Fruit fly (Drosophila melanogaster) whole organism, embryonic: ENCODE measurements around the gene CG13084.

Experiments
- Aef1 ChIP-seq: fragments of 200-800 bp; sonication (Bioruptor generic); IDR thresholded peaks from 3 replicates; pipeline ENCODE4 v1.3.6; 2022; ENCODE audit warnings: missing biosample characterization, missing genetic modification characterization
- B-H2 ChIP-seq: fragments of 200-800 bp; sonication (Bioruptor generic); optimal IDR thresholded peaks from 2 replicates; lab custom pipeline; 2018; ENCODE audit warnings: missing biosample characterization, mild to moderate bottlenecking, missing genetic modification characterization
- CG1024 ChIP-seq: fragments of 200-800 bp; sonication (Bioruptor generic); IDR thresholded peaks from 2 replicates; pipeline ENCODE4 v1.3.6; 2022; ENCODE audit warnings: missing biosample characterization, missing genetic modification characterization
- CG10979 ChIP-seq: fragments of 200-800 bp; sonication (Bioruptor generic); optimal IDR thresholded peaks from 2 replicates; lab custom pipeline; 2018; ENCODE audit warnings: missing biosample characterization, mild to moderate bottlenecking, missing genetic modification characterization, moderate library complexity
- CG11093 ChIP-seq: fragments of 200-800 bp; sonication (Bioruptor generic); IDR thresholded peaks from 3 replicates; pipeline ENCODE4 v1.3.6; 2022; ENCODE audit warnings: missing biosample characterization, missing genetic modification characterization
- CG11695 ChIP-seq: fragments of 200-800 bp; sonication (Bioruptor generic); IDR thresholded peaks from 3 replicates; pipeline ENCODE4 v1.3.6; 2022; ENCODE audit warnings: missing biosample characterization, missing genetic modification characterization
- CG12155 ChIP-seq: fragments of 200-800 bp; sonication (Bioruptor generic); optimal IDR thresholded peaks from 3 replicates; lab custom pipeline; 2016; ENCODE audit warnings: missing biosample characterization, missing genetic modification characterization
- CG13287 ChIP-seq: fragments of 200-800 bp; sonication (Bioruptor generic); IDR thresholded peaks from 2 replicates; pipeline ENCODE4 v1.3.6; 2022; ENCODE audit warnings: missing biosample characterization, missing genetic modification characterization; ENCODE audit not compliant: partially characterized antibody
- CG13624 ChIP-seq: fragments of 200-800 bp; sonication (Bioruptor generic); optimal IDR thresholded peaks from 2 replicates; lab custom pipeline; 2016; ENCODE audit warnings: missing biosample characterization, missing genetic modification characterization
- CG15514 ChIP-seq: fragments of 200-800 bp; sonication (Bioruptor generic); optimal IDR thresholded peaks from 3 replicates; lab custom pipeline; 2017; ENCODE audit warnings: missing biosample characterization, missing genetic modification characterization, mild to moderate bottlenecking, moderate library complexity, missing genetic modification reagents
- CG1603 ChIP-seq: fragments of 200-800 bp; sonication (Bioruptor generic); optimal IDR thresholded peaks from 2 replicates; lab custom pipeline; 2019; ENCODE audit warnings: missing biosample characterization, mild to moderate bottlenecking, missing genetic modification characterization, moderate library complexity
- CG1647 ChIP-seq: fragments of 200-800 bp; sonication (Bioruptor generic); optimal IDR thresholded peaks from 3 replicates; lab custom pipeline; 2016; ENCODE audit warnings: missing biosample characterization, missing genetic modification characterization
- CG30403 ChIP-seq: fragments of 200-800 bp; sonication (Bioruptor generic); optimal IDR thresholded peaks from 3 replicates; lab custom pipeline; 2016; ENCODE audit warnings: missing biosample characterization, missing genetic modification characterization
- CG3065 ChIP-seq: fragments of 200-800 bp; sonication (Bioruptor generic); optimal IDR thresholded peaks from 2 replicates; lab custom pipeline; 2016; ENCODE audit warnings: missing biosample characterization, missing genetic modification characterization
- CG32532 ChIP-seq: fragments of 200-800 bp; sonication (Bioruptor generic); IDR thresholded peaks from 2 replicates; pipeline ENCODE4 v1.3.6; 2022; ENCODE audit warnings: missing biosample characterization, missing genetic modification characterization
- CG33213 ChIP-seq: fragments of 200-800 bp; sonication (Bioruptor generic); optimal IDR thresholded peaks from 3 replicates; lab custom pipeline; 2016; ENCODE audit warnings: missing biosample characterization, missing genetic modification characterization
- CG34376 ChIP-seq: fragments of 200-800 bp; sonication (Bioruptor generic); optimal IDR thresholded peaks from 2 replicates; lab custom pipeline; 2018; ENCODE audit warnings: missing biosample characterization, mild to moderate bottlenecking, missing genetic modification characterization
- CG3847 ChIP-seq: fragments of 200-800 bp; sonication (Bioruptor generic); IDR thresholded peaks from 2 replicates; pipeline ENCODE4 v1.3.6; 2022; ENCODE audit warnings: missing biosample characterization, missing genetic modification characterization
- CG6683 ChIP-seq: fragments of 200-800 bp; sonication (Bioruptor generic); optimal IDR thresholded peaks from 2 replicates; lab custom pipeline; 2017; ENCODE audit warnings: missing biosample characterization, mild to moderate bottlenecking, missing genetic modification characterization, missing genetic modification reagents
- CG7271 ChIP-seq: fragments of 200-800 bp; sonication (Bioruptor generic); optimal IDR thresholded peaks from 2 replicates; lab custom pipeline; 2018; ENCODE audit warnings: missing biosample characterization, mild to moderate bottlenecking, missing genetic modification characterization, moderate library complexity
- CG7357 ChIP-seq: fragments of 200-800 bp; sonication (Bioruptor generic); IDR thresholded peaks from 3 replicates; pipeline ENCODE4 v1.3.6; 2022; ENCODE audit warnings: missing biosample characterization, missing genetic modification characterization
- CG7372 ChIP-seq: fragments of 200-800 bp; sonication (Bioruptor generic); IDR thresholded peaks from 2 replicates; pipeline ENCODE4 v1.3.6; 2022; ENCODE audit warnings: missing biosample characterization, missing genetic modification characterization
- CG8765 ChIP-seq: fragments of 200-800 bp; sonication (Bioruptor generic); IDR thresholded peaks from 2 replicates; pipeline ENCODE4 v1.3.6; 2022; ENCODE audit warnings: missing biosample characterization, missing genetic modification characterization
- CG9817 ChIP-seq: fragments of 200-800 bp; sonication (Bioruptor generic); optimal IDR thresholded peaks from 2 replicates; lab custom pipeline; 2018; ENCODE audit warnings: missing biosample characterization, mild to moderate bottlenecking, missing genetic modification characterization, moderate library complexity
- CHES-1-like ChIP-seq: fragments of 200-800 bp; sonication (Bioruptor generic); optimal IDR thresholded peaks from 2 replicates; lab custom pipeline; 2016; ENCODE audit warnings: missing biosample characterization, missing genetic modification characterization
- Dek ChIP-seq: fragments of 200-800 bp; sonication (Bioruptor generic); optimal IDR thresholded peaks from 3 replicates; lab custom pipeline; 2019; ENCODE audit warnings: missing biosample characterization, mild to moderate bottlenecking, missing genetic modification characterization, moderate library complexity
- Dip2 ChIP-seq: fragments of 200-800 bp; sonication (Bioruptor generic); IDR thresholded peaks from 2 replicates; pipeline ENCODE4 v1.3.6; 2022; ENCODE audit warnings: missing biosample characterization, missing genetic modification characterization
- HmgD ChIP-seq: fragments of 200-800 bp; sonication (Bioruptor generic); optimal IDR thresholded peaks from 3 replicates; lab custom pipeline; 2016; ENCODE audit warnings: missing biosample characterization, missing genetic modification characterization
- HmgZ ChIP-seq: fragments of 200-800 bp; sonication (Bioruptor generic); optimal IDR thresholded peaks from 2 replicates; lab custom pipeline; 2018; ENCODE audit warnings: missing biosample characterization, mild to moderate bottlenecking, missing genetic modification characterization
- Jarid2 ChIP-seq: fragments of 200-800 bp; sonication (Bioruptor generic); optimal IDR thresholded peaks from 3 replicates; lab custom pipeline; 2017; ENCODE audit warnings: mild to moderate bottlenecking, missing biosample characterization, missing genetic modification reagents, missing genetic modification characterization
- NfI ChIP-seq: fragments of 200-800 bp; sonication (Bioruptor generic); optimal IDR thresholded peaks from 3 replicates; lab custom pipeline; 2018; ENCODE audit warnings: missing biosample characterization, mild to moderate bottlenecking, missing genetic modification characterization, moderate library complexity
- Ssrp ChIP-seq: fragments of 200-800 bp; sonication (Bioruptor generic); optimal IDR thresholded peaks from 2 replicates; lab custom pipeline; 2018; ENCODE audit warnings: missing biosample characterization, mild to moderate bottlenecking, missing genetic modification characterization, moderate library complexity
- Usf ChIP-seq: fragments of 200-800 bp; sonication (Bioruptor generic); optimal IDR thresholded peaks from 2 replicates; lab custom pipeline; 2017; ENCODE audit warnings: missing genotype, missing biosample characterization, missing genetic modification characterization
- aop ChIP-seq: fragments of 200-800 bp; sonication (Bioruptor generic); IDR thresholded peaks from 2 replicates; pipeline ENCODE4 v1.3.6; 2022; ENCODE audit warnings: missing biosample characterization, missing genetic modification characterization
- ara ChIP-seq: fragments of 200-800 bp; sonication (Bioruptor generic); IDR thresholded peaks from 2 replicates; pipeline ENCODE4 v1.3.6; 2022; ENCODE audit warnings: missing biosample characterization, missing genetic modification characterization
- bowl ChIP-seq: fragments of 200-800 bp; sonication (Bioruptor generic); IDR thresholded peaks from 2 replicates; pipeline ENCODE4 v1.3.6; 2022; ENCODE audit warnings: missing biosample characterization, missing genetic modification characterization
- dati ChIP-seq: fragments of 200-800 bp; sonication (Bioruptor generic); IDR thresholded peaks from 2 replicates; pipeline ENCODE4 v1.3.6; 2022; ENCODE audit warnings: missing biosample characterization, missing genetic modification characterization
- disco-r ChIP-seq: fragments of 200-800 bp; sonication (Bioruptor generic); optimal IDR thresholded peaks from 2 replicates; lab custom pipeline; 2016; ENCODE audit warnings: missing biosample characterization, missing genetic modification characterization
- gcm2 ChIP-seq: fragments of 200-800 bp; sonication (Bioruptor generic); optimal IDR thresholded peaks from 2 replicates; lab custom pipeline; 2016; ENCODE audit warnings: missing biosample characterization, missing genetic modification characterization
- hbn ChIP-seq: fragments of 200-800 bp; sonication (Bioruptor generic); IDR thresholded peaks from 2 replicates; pipeline ENCODE4 v1.3.6; 2022; ENCODE audit warnings: missing biosample characterization, missing genetic modification characterization; ENCODE audit not compliant: partially characterized antibody
- hth ChIP-seq: fragments of >200 bp; optimal IDR thresholded peaks from 2 replicates; lab custom pipeline; 2017; ENCODE audit warnings: inconsistent platforms
- kah ChIP-seq: fragments of 200-800 bp; sonication (Bioruptor generic); optimal IDR thresholded peaks from 2 replicates; lab custom pipeline; 2018; ENCODE audit warnings: missing biosample characterization, mild to moderate bottlenecking, missing genetic modification characterization
- so ChIP-seq: fragments of 200-800 bp; sonication (Bioruptor generic); IDR thresholded peaks from 3 replicates; pipeline ENCODE4 v1.3.6; 2022; ENCODE audit warnings: missing biosample characterization, missing genetic modification characterization
- sob ChIP-seq: fragments of 200-800 bp; sonication (Bioruptor generic); IDR thresholded peaks from 2 replicates; pipeline ENCODE4 v1.3.6; 2022; ENCODE audit warnings: missing biosample characterization, missing genetic modification characterization
- tin ChIP-seq: fragments of 200-800 bp; sonication (Bioruptor generic); optimal IDR thresholded peaks from 3 replicates; lab custom pipeline; 2016; ENCODE audit warnings: missing biosample characterization, missing genetic modification characterization
- trem ChIP-seq: fragments of 200-800 bp; optimal IDR thresholded peaks from 3 replicates; lab custom pipeline; 2019; ENCODE audit warnings: missing biosample characterization, mild to moderate bottlenecking, missing genetic modification characterization, moderate library complexity
- ttk ChIP-seq: fragments of 200-800 bp; sonication (Bioruptor generic); IDR thresholded peaks from 2 replicates; pipeline ENCODE4 v2.1.2; 2022; ENCODE audit warnings: missing biosample characterization, missing genetic modification characterization
- wor ChIP-seq: fragments of 200-800 bp; sonication (Bioruptor generic); IDR thresholded peaks from 2 replicates; pipeline ENCODE4 v1.3.6; 2022; ENCODE audit warnings: missing biosample characterization, missing genetic modification characterization
- zen2 ChIP-seq: fragments of 200-800 bp; sonication (Bioruptor generic); IDR thresholded peaks from 3 replicates; pipeline ENCODE4 v1.3.6; 2022; ENCODE audit warnings: missing biosample characterization, missing genetic modification characterization; ENCODE audit not compliant: partially characterized antibody
- zf30C ChIP-seq: fragments of 200-800 bp; sonication (Bioruptor generic); optimal IDR thresholded peaks from 3 replicates; lab custom pipeline; 2018; ENCODE audit warnings: missing biosample characterization, mild to moderate bottlenecking, missing genetic modification characterization
- zfh1 ChIP-seq: fragments of 200-800 bp; sonication (Bioruptor generic); IDR thresholded peaks from 3 replicates; pipeline ENCODE4 v1.3.6; 2022; ENCODE audit warnings: missing biosample characterization, missing genetic modification characterization

The CG13084 gene

DNA sequence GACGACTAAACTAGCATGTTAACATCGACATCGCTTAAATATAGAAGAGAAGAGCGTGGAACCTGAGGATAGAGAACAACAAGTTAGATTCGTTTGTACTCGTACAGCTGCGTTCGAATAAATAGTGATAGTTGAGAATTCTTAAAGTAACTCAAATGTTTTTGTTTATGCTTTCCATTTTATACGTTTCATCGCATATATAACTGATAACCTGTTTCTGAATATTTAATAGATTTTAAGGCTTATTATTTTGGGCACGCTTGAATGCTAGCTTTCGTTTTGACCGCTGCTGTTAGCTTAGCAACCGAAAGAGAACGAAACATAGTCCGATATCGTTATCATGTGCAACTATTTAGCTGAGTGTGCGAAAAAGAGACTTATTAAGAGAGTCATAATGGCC, 43.6 kb downstream of the CG13084 start (continued):
- TF ChIP-seq so (GFP tag; lab: Robert Waterston, UW) (peak; percentile 95), Usf (GFP tag; lab: Kevin White, UChicago) (peak; percentile 94), Dip2 (GFP tag; lab: Robert Waterston, UW) (peak; percentile 21; the same call in 1 of the 2 replicates), CG10979 (peak; percentile 78), B-H2 (peak; percentile 96), sob (GFP tag; lab: Robert Waterston, UW) (peak; percentile 98), NfI (GFP tag; lab: Kevin White, UChicago) (peak; percentile 97), hbn (no peak), CG33213 (GFP tag; lab: Kevin White, UChicago) (peak; percentile 94), CG34376 (GFP tag; lab: Kevin White, UChicago) (peak; percentile 98), HmgD (peak; percentile 83), CG11695 (peak; percentile 97), Aef1 (peak; percentile 96), CG13287 (GFP tag; lab: Robert Waterston, UW) (peak; percentile 58; the same call in 1 of the 2 replicates), CG3065 (peak; percentile 74), Ssrp (tag; lab: Kevin White, UChicago) (peak; percentile 73), CG1647 (GFP tag; lab: Kevin White, UChicago) (peak; percentile 89), trem (tag; lab: Kevin White, UChicago) (peak; percentile 50), CG12155 (peak; percentile 95), CG1024 (GFP tag; lab: Robert Waterston, UW) (peak; percentile 73), Jarid2 (GFP tag; lab: Kevin White, UChicago) (peak; percentile 76), zfh1 (GFP tag; lab: Robert Waterston, UW) (peak; percentile 93), CG13624 (GFP tag; lab: Kevin White, UChicago) (peak; percentile 98), CHES-1-like (GFP tag; lab: Kevin White, UChicago) (peak; percentile 97), aop (GFP tag; lab: Robert Waterston, UW) (no peak; the same call in 1 of the 2 replicates), bowl (GFP tag; lab: Robert Waterston, UW) (peak; percentile 77; the same call in 1 of the 2 replicates), wor (GFP tag; lab: Robert Waterston, UW) (peak; percentile 80), kah (peak; percentile 73), hth (lab: Kevin White, UChicago) (no peak), CG30403 (GFP tag; lab: Kevin White, UChicago) (peak; percentile 96), CG7372 (GFP tag; lab: Robert Waterston, UW) (peak; percentile 96), ara (GFP tag; lab: Robert Waterston, UW) (peak; percentile 90), CG1603 (tag; lab: Kevin White, UChicago) (peak; percentile 86), disco-r (GFP tag; lab: Kevin White, UChicago) (peak; percentile 94), dati (peak; percentile 84), CG3847 (peak; percentile 98), CG15514 (GFP tag; lab: Kevin White, UChicago) (peak; percentile 94), CG9817 (tag; lab: Kevin White, UChicago) (peak; percentile 95), CG7271 (tag; lab: Kevin White, UChicago) (peak; percentile 49), Dek (peak; percentile 98), CG8765 (GFP tag; lab: Robert Waterston, UW) (peak; percentile 85; the same call in 1 of the 2 replicates), zen2 (GFP tag; lab: Robert Waterston, UW) (no peak), CG6683 (GFP tag; lab: Kevin White, UChicago) (peak; percentile 93), CG32532 (GFP tag; lab: Robert Waterston, UW) (peak; percentile 99), CG7357 (GFP tag; lab: Robert Waterston, UW) (peak; percentile 88), zf30C (GFP tag; lab: Kevin White, UChicago) (no peak), CG11093 (peak; percentile 85), HmgZ (tag; lab: Kevin White, UChicago) (peak; percentile 99), ttk (GFP tag; lab: Robert Waterston, UW) (peak; percentile 84), tin (GFP tag; lab: Kevin White, UChicago) (peak; percentile 90), gcm2 (peak; percentile 87)
